Worm (Caenorhabditis elegans): Measurements from ENCODE around the gene B0250.7.

The B0250.7 gene

ce11 chrV:20489102-20489501 lies 13.2 kb upstream of the B0250.7 start, which contains the start of gene srbc-78:
TSS of gene srbc-78 (minus strand) at chrV:20489202.
- TF ChIP-seq hmbx-1 (tag; optimal IDR thresholded peaks at IDR 0.05) (no peak), hnd-1 (tag; optimal IDR thresholded peaks at IDR 0.05) (no peak), ceh-13 (GFP tag; optimal IDR thresholded peaks at IDR 0.05) (no peak), F13C5.2 (tag; optimal IDR thresholded peaks at IDR 0.05) (no peak), pes-1 (GFP tag; IDR thresholded peaks at IDR 0.05) (no peak), hmg-4 (GFP tag; optimal IDR thresholded peaks at IDR 0.05) (no peak), tbx-11 (GFP tag; IDR thresholded peaks at IDR 0.05) (no peak), ets-7 (tag; optimal IDR thresholded peaks at IDR 0.05) (no peak), tbx-37 (GFP tag; conservative IDR thresholded peaks at IDR 0.05) (no peak), scrt-1 (GFP tag; IDR thresholded peaks at IDR 0.05) (no peak), B0310.2 (tag; optimal IDR thresholded peaks at IDR 0.05) (no peak), ceh-36 (tag; optimal IDR thresholded peaks at IDR 0.05) (no peak), tra-4 (tag; optimal IDR thresholded peaks at IDR 0.05) (no peak)

- TF ChIP-seq ceh-13 (GFP tag; optimal IDR thresholded peaks at IDR 0.05), result no peak
- no peak for TF ChIP-seq hmbx-1 (tag; optimal IDR thresholded peaks at IDR 0.05)
- TF ChIP-seq pes-1 (GFP tag; IDR thresholded peaks at IDR 0.05), result no peak
- no peak for TF ChIP-seq tra-4 (tag; optimal IDR thresholded peaks at IDR 0.05)
- TF ChIP-seq ceh-36 (tag; optimal IDR thresholded peaks at IDR 0.05), result no peak
- no peak for TF ChIP-seq tbx-11 (GFP tag; IDR thresholded peaks at IDR 0.05)
- no peak for TF ChIP-seq aly-1 (tag; optimal IDR thresholded peaks at IDR 0.05)
- no peak for TF ChIP-seq hmg-4 (GFP tag; optimal IDR thresholded peaks at IDR 0.05)
- no peak for TF ChIP-seq tbx-37 (GFP tag; conservative IDR thresholded peaks at IDR 0.05)
- no peak for TF ChIP-seq hnd-1 (tag; optimal IDR thresholded peaks at IDR 0.05)
- no peak for TF ChIP-seq scrt-1 (GFP tag; IDR thresholded peaks at IDR 0.05)
- TF ChIP-seq flt-1 (GFP tag; IDR thresholded peaks at IDR 0.05), result no peak
- no peak for TF ChIP-seq sea-1 (GFP tag; conservative IDR thresholded peaks at IDR 0.05)
These were observed 10.7 kb upstream of the B0250.7 start for ce11 chrV:20486549-20486948.

- no peak for TF ChIP-seq aly-1 (tag; optimal IDR thresholded peaks at IDR 0.05)
- no peak for TF ChIP-seq pes-1 (GFP tag; IDR thresholded peaks at IDR 0.05)
- TF ChIP-seq hmbx-1 (tag; optimal IDR thresholded peaks at IDR 0.05), result no peak
- TF ChIP-seq hmg-4 (GFP tag; optimal IDR thresholded peaks at IDR 0.05), result no peak
- no peak for TF ChIP-seq F13C5.2 (tag; optimal IDR thresholded peaks at IDR 0.05)
- TF ChIP-seq tbx-11 (GFP tag; IDR thresholded peaks at IDR 0.05), result no peak
- no peak for TF ChIP-seq ets-7 (tag; optimal IDR thresholded peaks at IDR 0.05)
- TF ChIP-seq ceh-36 (tag; optimal IDR thresholded peaks at IDR 0.05), result no peak
- TF ChIP-seq B0310.2 (tag; optimal IDR thresholded peaks at IDR 0.05), result no peak
- no peak for TF ChIP-seq tra-4 (tag; optimal IDR thresholded peaks at IDR 0.05)
- TF ChIP-seq tbx-37 (GFP tag; conservative IDR thresholded peaks at IDR 0.05), result no peak
- TF ChIP-seq ama-1 (optimal IDR thresholded peaks at IDR 0.05), result no peak
- TF ChIP-seq hnd-1 (tag; optimal IDR thresholded peaks at IDR 0.05), result no peak
- no peak for TF ChIP-seq sea-1 (GFP tag; conservative IDR thresholded peaks at IDR 0.05)
- no peak for TF ChIP-seq flt-1 (GFP tag; IDR thresholded peaks at IDR 0.05)
- no peak for TF ChIP-seq scrt-1 (GFP tag; IDR thresholded peaks at IDR 0.05)
- no peak for TF ChIP-seq ceh-13 (GFP tag; optimal IDR thresholded peaks at IDR 0.05)
These were observed 9.4 kb upstream of the B0250.7 start, which contains the start of gene dhcr-7 for ce11 chrV:20485285-20485684. TSS of gene dhcr-7 (minus strand) at chrV:20485385.

- TF ChIP-seq tbx-11 (GFP tag; IDR thresholded peaks at IDR 0.05), result no peak
- no peak for TF ChIP-seq tbx-37 (GFP tag; conservative IDR thresholded peaks at IDR 0.05)
- TF ChIP-seq flt-1 (GFP tag; IDR thresholded peaks at IDR 0.05), result no peak
- TF ChIP-seq sea-1 (GFP tag; conservative IDR thresholded peaks at IDR 0.05), result no peak
- no peak for TF ChIP-seq ama-1 (optimal IDR thresholded peaks at IDR 0.05)
- no peak for TF ChIP-seq ceh-36 (tag; optimal IDR thresholded peaks at IDR 0.05)
- no peak for TF ChIP-seq pes-1 (GFP tag; IDR thresholded peaks at IDR 0.05)
- TF ChIP-seq scrt-1 (GFP tag; IDR thresholded peaks at IDR 0.05), result no peak
- no peak for TF ChIP-seq aly-1 (tag; optimal IDR thresholded peaks at IDR 0.05)
- TF ChIP-seq F13C5.2 (tag; optimal IDR thresholded peaks at IDR 0.05), result no peak
- no peak for TF ChIP-seq hmbx-1 (tag; optimal IDR thresholded peaks at IDR 0.05)
- no peak for TF ChIP-seq hmg-4 (GFP tag; optimal IDR thresholded peaks at IDR 0.05)
- TF ChIP-seq ceh-13 (GFP tag; optimal IDR thresholded peaks at IDR 0.05), result no peak
- TF ChIP-seq ets-7 (tag; optimal IDR thresholded peaks at IDR 0.05), result no peak
- TF ChIP-seq hnd-1 (tag; optimal IDR thresholded peaks at IDR 0.05), result no peak
These were observed 4.9 kb upstream of the B0250.7 start for ce11 chrV:20480790-20481189.

- TF ChIP-seq flt-1 (GFP tag; IDR thresholded peaks at IDR 0.05), result 0 out of 2 replicates have a peak, but pooled peaks have one; percentile 15
- TF ChIP-seq ama-1 (optimal IDR thresholded peaks at IDR 0.05), result no peak
These were observed 3.3 kb upstream of the B0250.7 start, which contains the start of the genes calf-1 and rpl-2 for ce11 chrV:20479013-20479739. TSS of gene calf-1 (minus strand) at chrV:20479089. TSS of gene rpl-2 (plus strand) at chrV:20479689.

ce11 chrV:20476981-20477380 lies 1.1 kb upstream of the B0250.7 start:
- no peak for TF ChIP-seq tbx-11 (GFP tag; IDR thresholded peaks at IDR 0.05)
- TF ChIP-seq F13C5.2 (tag; optimal IDR thresholded peaks at IDR 0.05), result no peak
- TF ChIP-seq ama-1 (optimal IDR thresholded peaks at IDR 0.05), result no peak
- TF ChIP-seq sea-1 (GFP tag; conservative IDR thresholded peaks at IDR 0.05), result no peak
- TF ChIP-seq tbx-37 (GFP tag; conservative IDR thresholded peaks at IDR 0.05), result no peak
- TF ChIP-seq aly-1 (tag; optimal IDR thresholded peaks at IDR 0.05), result no peak
- no peak for TF ChIP-seq B0310.2 (tag; optimal IDR thresholded peaks at IDR 0.05)
- TF ChIP-seq ceh-36 (tag; optimal IDR thresholded peaks at IDR 0.05), result no peak
- TF ChIP-seq pes-1 (GFP tag; IDR thresholded peaks at IDR 0.05), result no peak
- no peak for TF ChIP-seq hnd-1 (tag; optimal IDR thresholded peaks at IDR 0.05)
- TF ChIP-seq ceh-13 (GFP tag; optimal IDR thresholded peaks at IDR 0.05), result no peak
- TF ChIP-seq flt-1 (GFP tag; IDR thresholded peaks at IDR 0.05), result no peak
- no peak for TF ChIP-seq hmbx-1 (tag; optimal IDR thresholded peaks at IDR 0.05)
- TF ChIP-seq hmg-4 (GFP tag; optimal IDR thresholded peaks at IDR 0.05), result no peak
- no peak for TF ChIP-seq scrt-1 (GFP tag; IDR thresholded peaks at IDR 0.05)
- no peak for TF ChIP-seq ets-7 (tag; optimal IDR thresholded peaks at IDR 0.05)
- no peak for TF ChIP-seq tra-4 (tag; optimal IDR thresholded peaks at IDR 0.05)

- TF ChIP-seq B0310.2 (tag; optimal IDR thresholded peaks at IDR 0.05) (no peak), F13C5.2 (tag; optimal IDR thresholded peaks at IDR 0.05) (no peak), tra-4 (tag; optimal IDR thresholded peaks at IDR 0.05) (no peak), tbx-37 (GFP tag; conservative IDR thresholded peaks at IDR 0.05) (no peak), hnd-1 (tag; optimal IDR thresholded peaks at IDR 0.05) (no peak), ets-7 (tag; optimal IDR thresholded peaks at IDR 0.05) (no peak), ceh-13 (GFP tag; optimal IDR thresholded peaks at IDR 0.05) (no peak), sea-1 (GFP tag; conservative IDR thresholded peaks at IDR 0.05) (no peak), flt-1 (GFP tag; IDR thresholded peaks at IDR 0.05) (no peak), hmg-4 (GFP tag; optimal IDR thresholded peaks at IDR 0.05) (no peak), aly-1 (tag; optimal IDR thresholded peaks at IDR 0.05) (no peak), ceh-36 (tag; optimal IDR thresholded peaks at IDR 0.05) (no peak), scrt-1 (GFP tag; IDR thresholded peaks at IDR 0.05) (no peak), tbx-11 (GFP tag; IDR thresholded peaks at IDR 0.05) (no peak)
These were observed 653 bp upstream of the B0250.7 start for ce11 chrV:20476514-20476913.
